Fruit fly (Drosophila melanogaster): ENCODE data around the gene CG31381.

CG31381 gene

DNA sequence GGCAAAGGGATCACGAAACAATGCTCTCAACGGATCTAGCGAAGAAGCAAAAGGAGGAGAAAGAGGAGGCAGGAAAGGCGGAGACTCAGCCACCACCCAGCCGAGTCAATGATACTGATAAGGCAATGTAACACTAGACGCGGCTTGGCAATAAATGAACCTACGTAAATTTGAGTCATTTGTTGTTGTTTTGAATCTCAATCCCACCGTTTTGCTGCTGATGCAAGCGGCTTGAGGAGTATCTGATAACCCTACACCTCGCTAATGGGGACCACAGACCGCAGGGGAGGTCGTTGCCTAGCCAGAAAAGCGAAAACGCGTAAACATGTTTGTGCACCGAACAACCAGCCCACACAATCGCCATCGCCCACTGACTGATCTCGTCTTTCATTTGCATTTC, 1.8 kb downstream of the CG31381 start:
- no peak for TF ChIP-seq CG8478 (optimal IDR thresholded peaks at IDR 0.05)
- no peak for TF ChIP-seq Dll (optimal IDR thresholded peaks at IDR 0.05)
- no peak for TF ChIP-seq usp (GFP tag; optimal IDR thresholded peaks at IDR 0.05)
- no peak for TF ChIP-seq psq (optimal IDR thresholded peaks at IDR 0.05)
- no peak for TF ChIP-seq pan (optimal IDR thresholded peaks at IDR 0.05)
- TF ChIP-seq EcR (GFP tag; optimal IDR thresholded peaks at IDR 0.05), result no peak

DNA sequence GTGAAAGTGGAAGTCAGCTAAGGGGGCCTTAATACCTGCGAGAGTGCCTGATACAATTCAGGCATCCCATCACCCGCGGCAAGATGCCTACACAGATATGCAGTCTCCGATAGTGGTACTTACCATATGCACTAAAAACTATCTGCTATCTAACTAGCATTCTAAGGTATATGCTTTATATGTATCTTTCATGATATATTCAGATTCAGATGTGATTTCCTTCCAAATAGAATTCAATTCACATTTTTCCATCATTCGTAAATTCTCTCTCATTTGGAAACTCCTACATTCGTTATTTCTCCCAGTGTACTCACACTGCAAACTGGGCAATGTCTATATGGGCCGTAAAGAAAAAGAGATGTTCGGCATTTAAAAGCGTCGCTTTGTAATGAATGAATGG, 9.6 kb downstream of the CG31381 start:
- TF ChIP-seq usp (GFP tag; optimal IDR thresholded peaks at IDR 0.05) (no peak), CG8478 (optimal IDR thresholded peaks at IDR 0.05) (no peak), psq (optimal IDR thresholded peaks at IDR 0.05) (no peak), EcR (GFP tag; optimal IDR thresholded peaks at IDR 0.05) (no peak), pan (optimal IDR thresholded peaks at IDR 0.05) (no peak), Dll (optimal IDR thresholded peaks at IDR 0.05) (no peak)

DNA sequence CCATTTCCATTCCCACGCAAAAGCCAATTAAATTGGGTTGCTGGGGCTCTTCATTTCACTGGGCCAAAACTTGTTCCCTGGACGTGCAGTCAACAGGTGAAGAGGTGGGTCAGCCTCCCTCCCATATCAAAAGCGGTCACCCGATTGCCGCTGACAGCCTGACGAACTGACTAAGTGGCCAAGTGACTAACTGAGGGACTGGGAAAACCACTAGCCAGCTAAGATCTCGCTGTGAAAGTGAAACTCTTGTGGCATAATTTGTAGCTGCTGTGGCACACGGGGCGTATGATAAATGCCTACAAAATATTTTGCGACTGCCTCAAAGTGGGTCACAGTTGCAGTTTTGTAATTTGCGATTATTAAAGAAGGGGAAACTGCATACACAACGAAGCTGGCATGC, 11.6 kb downstream of the CG31381 start:
- TF ChIP-seq usp (GFP tag; optimal IDR thresholded peaks at IDR 0.05) (no peak), EcR (GFP tag; optimal IDR thresholded peaks at IDR 0.05) (no peak), Dll (optimal IDR thresholded peaks at IDR 0.05) (no peak), pan (optimal IDR thresholded peaks at IDR 0.05) (no peak), CG8478 (optimal IDR thresholded peaks at IDR 0.05) (no peak), psq (optimal IDR thresholded peaks at IDR 0.05) (no peak)

DNA sequence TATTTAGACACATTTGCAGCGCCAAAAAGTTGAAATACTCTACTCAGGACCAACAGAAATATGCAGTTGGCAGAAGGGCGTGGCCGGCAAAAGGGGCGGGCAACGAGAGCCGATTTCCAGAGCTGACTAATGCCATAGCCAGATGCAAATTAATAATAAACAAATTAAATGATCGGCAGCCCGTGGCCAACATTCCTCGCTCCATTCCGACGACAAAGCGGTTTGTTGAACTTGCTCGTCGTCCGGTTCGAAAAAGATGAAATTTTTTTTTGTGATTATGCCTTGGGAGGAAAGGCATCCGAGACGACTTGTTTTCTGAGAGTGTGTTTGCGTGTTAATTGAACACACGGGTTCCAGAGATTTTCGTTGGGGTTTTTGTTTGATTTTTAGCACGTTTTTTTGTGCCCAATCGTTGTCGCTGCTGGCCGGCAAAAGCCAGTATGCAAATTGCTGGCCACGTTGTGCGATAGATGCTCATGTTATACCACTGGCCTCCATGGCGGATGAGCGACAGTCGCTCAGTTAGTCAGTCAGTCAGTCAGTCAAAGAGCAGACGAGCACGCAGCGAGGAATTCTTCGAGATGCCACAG, 12.6 kb downstream of the CG31381 start:
- TF ChIP-seq pan (optimal IDR thresholded peaks at IDR 0.05), result no peak
- TF ChIP-seq EcR (GFP tag; optimal IDR thresholded peaks at IDR 0.05), result no peak
- TF ChIP-seq psq (optimal IDR thresholded peaks at IDR 0.05), result no peak
- no peak for TF ChIP-seq Dll (optimal IDR thresholded peaks at IDR 0.05)
- no peak for TF ChIP-seq usp (GFP tag; optimal IDR thresholded peaks at IDR 0.05)
- TF ChIP-seq CG8478 (optimal IDR thresholded peaks at IDR 0.05), result no peak

DNA sequence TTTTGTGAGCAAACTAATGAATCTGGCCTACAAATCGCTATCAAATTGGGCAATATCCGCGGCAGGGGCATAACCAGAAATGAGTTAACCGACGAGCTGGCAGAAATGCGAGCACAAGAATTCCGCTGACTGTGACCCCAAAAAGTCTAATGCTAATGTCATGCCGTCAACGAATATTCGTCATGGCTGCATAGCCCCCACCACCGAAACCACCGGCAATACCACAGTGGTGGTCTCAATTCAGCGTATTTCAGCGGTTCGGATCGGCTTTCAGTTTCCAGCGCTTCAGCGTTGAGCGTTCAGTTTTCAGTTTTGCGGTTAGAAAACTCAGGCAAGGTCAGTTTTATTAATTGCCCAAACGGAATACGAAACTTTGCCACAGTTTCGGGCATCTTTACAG, 13.4 kb downstream of the CG31381 start:
- no peak for TF ChIP-seq EcR (GFP tag; optimal IDR thresholded peaks at IDR 0.05)
- no peak for TF ChIP-seq CG8478 (optimal IDR thresholded peaks at IDR 0.05)
- no peak for TF ChIP-seq Dll (optimal IDR thresholded peaks at IDR 0.05)
- TF ChIP-seq psq (optimal IDR thresholded peaks at IDR 0.05), result no peak
- TF ChIP-seq pan (optimal IDR thresholded peaks at IDR 0.05), result no peak
- TF ChIP-seq usp (GFP tag; optimal IDR thresholded peaks at IDR 0.05), result no peak

DNA sequence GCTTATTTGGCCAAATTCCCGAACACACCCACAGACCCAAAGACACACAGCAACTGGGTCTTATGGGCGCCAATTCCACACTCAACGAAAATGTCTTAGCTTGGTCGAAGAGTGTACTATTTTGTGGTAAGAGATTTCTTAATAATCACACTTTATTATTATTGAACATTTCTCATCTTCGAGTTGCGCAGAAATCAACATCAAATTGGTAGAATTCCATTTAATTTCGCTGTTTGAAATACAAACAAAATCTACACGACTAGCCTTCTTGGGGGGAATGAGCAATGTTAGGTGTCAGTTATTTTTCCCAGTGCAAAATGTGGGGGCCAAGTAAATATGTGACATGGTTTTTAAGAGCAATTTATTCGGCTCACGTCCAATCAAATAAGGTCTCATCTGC, 14.1 kb downstream of the CG31381 start:
- TF ChIP-seq pan (optimal IDR thresholded peaks at IDR 0.05) (no peak), EcR (GFP tag; optimal IDR thresholded peaks at IDR 0.05) (no peak), Dll (optimal IDR thresholded peaks at IDR 0.05) (no peak), CG8478 (optimal IDR thresholded peaks at IDR 0.05) (no peak), usp (GFP tag; optimal IDR thresholded peaks at IDR 0.05) (no peak), psq (optimal IDR thresholded peaks at IDR 0.05) (no peak)

DNA sequence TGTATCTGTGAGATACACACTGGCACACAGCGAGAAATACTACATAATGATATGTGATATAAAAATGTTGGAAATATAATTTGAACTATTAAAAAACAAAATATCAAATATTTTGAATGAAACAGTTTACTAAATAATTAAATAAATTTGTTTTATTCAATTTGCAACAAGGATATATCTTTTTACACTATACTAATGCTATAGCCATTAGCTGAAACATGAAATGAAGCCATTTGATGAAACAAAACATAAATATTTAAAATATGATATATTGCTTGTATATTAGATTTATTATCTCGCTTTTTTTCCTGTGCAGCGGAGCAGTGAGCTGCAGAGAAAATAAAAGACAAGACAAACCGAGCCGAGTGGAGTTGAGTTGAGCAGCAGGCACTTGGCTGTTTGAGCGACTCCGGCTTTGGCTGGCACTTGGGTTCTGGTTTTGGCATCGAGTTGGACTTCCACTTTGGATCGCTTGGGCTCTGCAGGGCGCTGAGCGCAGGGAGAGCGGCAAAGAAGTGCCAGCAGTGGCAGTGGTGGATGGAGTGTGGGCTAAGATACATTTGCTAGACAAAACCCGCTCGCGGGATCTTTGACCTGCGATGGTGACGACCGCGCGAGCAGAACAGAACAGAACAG, 16.6 kb downstream of the CG31381 start:
- TF ChIP-seq EcR (GFP tag; optimal IDR thresholded peaks at IDR 0.05) (peak in 1 of 2 experiments; percentile 86), Dll (optimal IDR thresholded peaks at IDR 0.05) (no peak)

DNA sequence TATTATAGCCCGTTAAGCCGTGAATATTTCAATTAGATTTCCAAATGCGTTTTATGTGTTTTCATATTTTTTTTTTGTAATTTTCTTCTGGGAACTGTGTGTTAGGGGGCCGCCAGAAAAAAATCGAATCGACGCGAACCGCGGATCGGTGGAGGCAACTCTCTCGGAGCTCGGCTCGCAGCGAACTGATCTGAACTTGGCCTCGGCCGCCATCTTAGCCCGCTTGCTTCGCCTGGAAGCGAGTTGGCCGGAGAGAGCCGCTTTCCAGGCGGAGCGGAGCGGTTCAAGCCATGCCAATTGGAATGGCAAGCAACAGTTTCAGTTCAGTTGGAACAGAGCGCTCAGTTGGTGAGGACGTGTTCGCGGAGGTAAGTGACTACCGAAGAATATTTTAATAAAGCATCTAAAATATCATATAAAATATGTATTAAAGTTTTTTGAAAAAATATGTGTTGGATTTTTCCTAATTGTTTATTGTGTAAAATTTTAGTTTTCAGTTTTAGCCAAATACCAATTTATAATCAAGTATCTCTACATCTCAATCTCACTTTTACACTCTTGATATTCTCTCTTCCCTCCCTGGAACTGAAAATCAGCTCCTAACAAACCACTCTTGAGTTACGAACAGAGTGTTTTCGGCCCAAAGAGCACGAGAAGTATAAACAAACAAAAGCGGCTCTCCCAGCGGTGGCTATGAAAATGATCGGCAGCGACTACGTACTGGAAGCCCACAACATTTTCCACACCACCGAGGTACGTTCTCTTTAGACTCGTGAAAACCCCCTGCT, 17.8 kb downstream of the CG31381 start, which contains the start of the genes CG31121 and CG11069:
TSS of gene CG31121 (minus strand) at position 187 of the 788 bp plus-strand sequence.
TSS of gene CG11069 (plus strand) at position 324 of the 788 bp plus-strand sequence.
- TF ChIP-seq usp (GFP tag; optimal IDR thresholded peaks at IDR 0.05), result no peak
- no peak for TF ChIP-seq EcR (GFP tag; optimal IDR thresholded peaks at IDR 0.05)
- TF ChIP-seq CG8478 (optimal IDR thresholded peaks at IDR 0.05), result no peak
- no peak for TF ChIP-seq pan (optimal IDR thresholded peaks at IDR 0.05)
- no peak for TF ChIP-seq Dll (optimal IDR thresholded peaks at IDR 0.05)
- TF ChIP-seq psq (optimal IDR thresholded peaks at IDR 0.05), result no peak

DNA sequence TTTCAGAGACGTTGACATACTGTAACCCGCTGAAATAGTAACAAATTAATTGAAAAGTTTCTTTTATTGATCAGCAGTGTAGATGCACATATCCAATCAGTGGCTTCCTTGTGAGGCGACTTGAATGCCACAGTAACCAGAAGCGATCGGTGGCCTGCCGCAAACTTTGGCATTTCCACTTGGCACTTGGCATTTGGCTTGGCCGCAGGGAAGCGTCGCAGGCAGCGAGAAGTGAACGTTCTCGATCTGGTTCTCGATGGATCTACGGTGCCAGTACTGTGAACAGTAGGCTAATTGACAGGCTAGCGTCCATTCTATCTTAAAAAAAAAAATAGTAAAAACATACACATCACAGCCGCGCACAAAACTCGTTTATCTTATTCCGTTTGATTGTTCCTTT, 24.0 kb downstream of the CG31381 start, which contains the start of gene CG10845:
TSS of gene CG10845 (plus strand) at position 301 of the 400 bp plus-strand sequence.
- TF ChIP-seq CG8478 (optimal IDR thresholded peaks at IDR 0.05) (no peak), Dll (optimal IDR thresholded peaks at IDR 0.05) (no peak), EcR (GFP tag; optimal IDR thresholded peaks at IDR 0.05) (no peak), usp (GFP tag; optimal IDR thresholded peaks at IDR 0.05) (no peak), psq (optimal IDR thresholded peaks at IDR 0.05) (no peak), pan (optimal IDR thresholded peaks at IDR 0.05) (no peak)

DNA sequence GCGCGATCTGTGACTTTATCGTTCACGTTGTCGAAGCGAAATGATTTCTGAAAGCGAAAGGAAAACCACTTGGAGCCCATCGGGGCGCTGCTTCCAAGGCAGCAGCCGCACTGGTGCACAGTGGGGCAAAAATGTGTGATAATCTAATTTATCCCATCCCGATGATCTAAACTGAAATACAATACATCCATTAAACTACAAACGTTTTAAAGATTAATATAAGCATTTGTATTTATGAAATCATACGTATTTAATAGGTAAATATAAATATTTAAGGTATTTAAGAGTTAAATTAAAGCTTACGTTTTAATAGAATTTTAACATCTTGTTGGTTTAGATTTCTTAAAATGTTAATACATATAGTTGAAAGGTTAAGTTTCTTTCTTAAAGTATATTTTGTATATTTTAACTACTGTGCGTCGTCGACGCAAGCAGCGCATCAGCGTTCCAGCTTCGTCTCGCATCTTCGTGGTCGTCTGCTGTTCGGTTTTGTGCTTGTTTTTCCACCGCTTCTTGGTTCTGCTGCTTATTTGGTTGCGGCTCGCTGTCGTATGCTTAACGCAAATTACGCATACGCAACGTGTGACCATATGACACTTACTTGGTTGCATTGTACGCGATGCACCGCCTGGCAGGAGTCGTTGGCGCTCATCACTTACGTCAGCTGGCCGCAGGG, 29.3 kb downstream of the CG31381 start, which contains the start of gene CG13643:
TSS of gene CG13643 (minus strand) at position 46 of the 676 bp plus-strand sequence.
- TF ChIP-seq pan (optimal IDR thresholded peaks at IDR 0.05) (no peak), Dll (optimal IDR thresholded peaks at IDR 0.05) (no peak), EcR (GFP tag; optimal IDR thresholded peaks at IDR 0.05) (no peak), psq (optimal IDR thresholded peaks at IDR 0.05) (no peak), CG8478 (optimal IDR thresholded peaks at IDR 0.05) (no peak), usp (GFP tag; optimal IDR thresholded peaks at IDR 0.05) (no peak)

DNA sequence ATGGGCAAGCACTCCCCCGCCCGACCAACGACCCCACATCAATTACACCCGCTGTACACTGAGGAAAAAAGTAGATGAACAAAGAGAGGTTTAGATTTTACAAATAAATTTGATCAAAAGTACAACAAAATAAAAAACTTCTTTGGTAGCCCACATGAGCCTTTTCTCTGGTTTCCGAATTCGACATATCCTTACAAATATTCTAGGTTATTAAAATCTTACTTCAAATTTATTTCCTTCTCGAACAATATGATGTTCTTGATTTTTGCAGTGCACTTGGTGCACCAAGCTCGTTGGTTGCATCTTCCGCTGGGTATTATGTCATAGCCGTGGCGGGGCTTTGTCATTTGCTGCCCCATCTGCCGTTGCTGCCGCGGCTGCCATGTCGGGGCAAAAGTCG, 29.8 kb downstream of the CG31381 start:
- TF ChIP-seq usp (GFP tag; optimal IDR thresholded peaks at IDR 0.05), result no peak
- TF ChIP-seq EcR (GFP tag; optimal IDR thresholded peaks at IDR 0.05), result no peak
- no peak for TF ChIP-seq CG8478 (optimal IDR thresholded peaks at IDR 0.05)
- TF ChIP-seq Dll (optimal IDR thresholded peaks at IDR 0.05), result no peak
- TF ChIP-seq psq (optimal IDR thresholded peaks at IDR 0.05), result no peak
- no peak for TF ChIP-seq pan (optimal IDR thresholded peaks at IDR 0.05)
